Fruit fly (Drosophila melanogaster): ENCODE results near the gene CG1958.
A peak's percentile ranks its signal among the peaks of the same experiment; 100 is the strongest.

Gene CG1958

DNA sequence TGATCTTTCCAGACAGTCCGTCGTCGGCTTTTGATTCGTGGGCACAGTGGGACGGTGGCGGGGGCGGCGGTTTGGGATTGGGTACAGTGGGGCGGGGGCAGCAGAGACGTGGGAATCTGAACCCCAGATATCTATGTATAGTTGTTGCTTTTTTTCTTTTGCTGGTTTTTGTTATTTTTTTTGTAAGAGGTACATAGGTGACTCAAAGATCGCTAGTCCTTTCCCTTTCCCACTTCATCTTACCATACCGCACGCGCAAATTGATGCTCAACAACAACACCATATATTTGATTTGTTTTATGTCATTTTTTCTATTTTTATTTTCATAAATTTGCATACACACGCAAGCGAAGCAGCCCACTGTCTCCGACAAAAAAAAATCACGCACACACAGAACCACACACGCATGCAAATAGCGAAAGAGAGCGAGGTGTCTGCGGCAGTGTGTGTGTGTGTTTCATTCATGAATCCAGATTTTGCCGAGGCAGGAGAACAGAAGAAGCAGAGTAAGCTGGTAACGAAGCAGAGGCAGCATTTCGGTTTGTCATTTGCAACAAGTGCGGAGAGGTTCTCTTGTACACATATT lies 39.1 kb downstream of the CG1958 start (continued):
- TF ChIP-seq CG1602 (GFP tag; optimal IDR thresholded peaks at IDR 0.05): peak; percentile 38
- TF ChIP-seq CG16815 (GFP tag; optimal IDR thresholded peaks at IDR 0.05): peak; percentile 72
- peak; percentile 35 for TF ChIP-seq fd96Cb (tag; optimal IDR thresholded peaks at IDR 0.05)
- TF ChIP-seq tio (GFP tag; optimal IDR thresholded peaks at IDR 0.05): no peak
- peak; percentile 16 for TF ChIP-seq CG8359 (GFP tag; optimal IDR thresholded peaks at IDR 0.05; ENCODE audit: borderline replicate concordance)
- no peak for TF ChIP-seq CG11560 (tag; IDR thresholded peaks at IDR 0.05)
- 0 out of 2 replicates have a peak, but pooled peaks have one; percentile 27 for TF ChIP-seq CG3847 (GFP tag; IDR thresholded peaks at IDR 0.05)
- TF ChIP-seq slbo (GFP tag; IDR thresholded peaks at IDR 0.05): peak; percentile 52
- TF ChIP-seq zen (tag; optimal IDR thresholded peaks at IDR 0.05): peak; percentile 13
- TF ChIP-seq Sox100B (GFP tag; optimal IDR thresholded peaks at IDR 0.05): peak; percentile 37
- peak; percentile 6 for TF ChIP-seq D (optimal IDR thresholded peaks at IDR 0.05)
- TF ChIP-seq D (GFP tag; optimal IDR thresholded peaks at IDR 0.05): peak; percentile 71
- no peak for TF ChIP-seq bbx (GFP tag; IDR thresholded peaks at IDR 0.05; ENCODE audit: partially characterized antibody)
- peak; percentile 47 for TF ChIP-seq ind (GFP tag; optimal IDR thresholded peaks at IDR 0.05)
- no peak for TF ChIP-seq CkIIα-i1 (GFP tag; IDR thresholded peaks at IDR 0.05)
- no peak for TF ChIP-seq sc (optimal IDR thresholded peaks at IDR 0.05)
- TF ChIP-seq sc (GFP tag; optimal IDR thresholded peaks at IDR 0.05): peak; percentile 54
- peak; percentile 50 for TF ChIP-seq CG17359 (tag; optimal IDR thresholded peaks at IDR 0.05)
- peak; percentile 34 for TF ChIP-seq CG3281 (GFP tag; optimal IDR thresholded peaks at IDR 0.05)
- TF ChIP-seq CG43689 (GFP tag; IDR thresholded peaks at IDR 0.05): no peak
- TF ChIP-seq H15 (GFP tag; IDR thresholded peaks at IDR 0.05): no peak
- TF ChIP-seq CG10321 (GFP tag; IDR thresholded peaks at IDR 0.05): no peak
- TF ChIP-seq TFAM (GFP tag; optimal IDR thresholded peaks at IDR 0.05): no peak
- TF ChIP-seq gce (GFP tag; IDR thresholded peaks at IDR 0.05): no peak
- no peak for TF ChIP-seq nerfin-2 (GFP tag; IDR thresholded peaks at IDR 0.05; ENCODE audit: partially characterized antibody)
- TF ChIP-seq CG34224 (GFP tag; IDR thresholded peaks at IDR 0.05; ENCODE audit: partially characterized antibody): no peak
- TF ChIP-seq pum (GFP tag; optimal IDR thresholded peaks at IDR 0.05): peak; percentile 30
- TF ChIP-seq luna (GFP tag; optimal IDR thresholded peaks at IDR 0.05): no peak
- TF ChIP-seq CG12769 (tag; optimal IDR thresholded peaks at IDR 0.05): peak; percentile 51
- TF ChIP-seq CG6272 (GFP tag; IDR thresholded peaks at IDR 0.05): no peak
- TF ChIP-seq cato (GFP tag; optimal IDR thresholded peaks at IDR 0.05; ENCODE audit: borderline replicate concordance): no peak
- peak; percentile 51 for TF ChIP-seq lmd (GFP tag; IDR thresholded peaks at IDR 0.05)
- TF ChIP-seq Bdp1 (GFP tag; optimal IDR thresholded peaks at IDR 0.05): no peak
- TF ChIP-seq Eip74EF (GFP tag; optimal IDR thresholded peaks at IDR 0.05): peak in 1 of 2 experiments; percentile 20
- TF ChIP-seq gt (GFP tag; IDR thresholded peaks at IDR 0.05): no peak
- TF ChIP-seq ro (GFP tag; IDR thresholded peaks at IDR 0.05): no peak
- TF ChIP-seq Antp (GFP tag; optimal IDR thresholded peaks at IDR 0.05): peak; percentile 17
- no peak for TF ChIP-seq CG34376 (GFP tag; optimal IDR thresholded peaks at IDR 0.05)
- no peak for TF ChIP-seq Sin3A (optimal IDR thresholded peaks at IDR 0.05)
- peak; percentile 42; the same call in 1 of the 2 replicates for TF ChIP-seq CG14014 (GFP tag; IDR thresholded peaks at IDR 0.05)
- TF ChIP-seq jigr1 (GFP tag; IDR thresholded peaks at IDR 0.05): peak; percentile 50; the same call in 1 of the 3 replicates
- peak; percentile 19 for TF ChIP-seq CG5245 (GFP tag; optimal IDR thresholded peaks at IDR 0.05)
- TF ChIP-seq rib (GFP tag; IDR thresholded peaks at IDR 0.05): no peak
- no peak for TF ChIP-seq cas (GFP tag; IDR thresholded peaks at IDR 0.05)
- TF ChIP-seq CG17328 (GFP tag; IDR thresholded peaks at IDR 0.05): peak; percentile 43; the same call in 1 of the 2 replicates
- peak; percentile 55 for TF ChIP-seq Spps (tag; optimal IDR thresholded peaks at IDR 0.05)
- TF ChIP-seq CG18011 (GFP tag; optimal IDR thresholded peaks at IDR 0.05): no peak
- TF ChIP-seq Chrac-16 (GFP tag; optimal IDR thresholded peaks at IDR 0.05): peak; percentile 53
- TF ChIP-seq Atf6 (GFP tag; IDR thresholded peaks at IDR 0.05): no peak
- TF ChIP-seq Dfd (GFP tag; optimal IDR thresholded peaks at IDR 0.05): no peak
- no peak for TF ChIP-seq Mes4 (GFP tag; optimal IDR thresholded peaks at IDR 0.05)
- TF ChIP-seq twi (tag; optimal IDR thresholded peaks at IDR 0.05): peak; percentile 37

Data from whole organism, embryonic.